Fruit fly (Drosophila melanogaster) whole organism, prepupa: ENCODE measurements around the gene CG10089.

Experiments used
- Blimp-1 ChIP-seq: fragments of 200-800 bp; sonication (Bioruptor generic); optimal IDR thresholded peaks from 3 replicates; lab custom pipeline; 2017; ENCODE audit warnings: missing biosample characterization, missing genetic modification characterization, mild to moderate bottlenecking, moderate library complexity, missing genetic modification reagents
- CG10631 ChIP-seq: fragments of 200-800 bp; sonication (Bioruptor generic); optimal IDR thresholded peaks from 2 replicates; lab custom pipeline; 2016; ENCODE audit warnings: missing biosample characterization, missing genetic modification characterization
- CG10669 ChIP-seq: fragments of 200-800 bp; sonication (Bioruptor generic); optimal IDR thresholded peaks from 3 replicates; lab custom pipeline; 2018; ENCODE audit warnings: missing biosample characterization, mild to moderate bottlenecking, missing genetic modification characterization, moderate library complexity
- CG11762 ChIP-seq: fragments of 200-800 bp; sonication (Bioruptor generic); optimal IDR thresholded peaks from 3 replicates; lab custom pipeline; 2016; ENCODE audit warnings: missing biosample characterization, missing genetic modification characterization; ENCODE audit not compliant: insufficient read depth
- CG34406 ChIP-seq: fragments of 200-800 bp; sonication (Bioruptor generic); optimal IDR thresholded peaks from 3 replicates; lab custom pipeline; 2016; ENCODE audit warnings: missing biosample characterization, missing genetic modification characterization
- CG4318 ChIP-seq: fragments of 200-800 bp; sonication (Bioruptor generic); optimal IDR thresholded peaks from 3 replicates; lab custom pipeline; 2017; ENCODE audit warnings: missing biosample characterization, mild to moderate bottlenecking, missing genetic modification characterization
- CG6792 ChIP-seq: fragments of 200-800 bp; sonication (Bioruptor generic); optimal IDR thresholded peaks from 3 replicates; lab custom pipeline; 2016; ENCODE audit warnings: missing biosample characterization, missing genetic modification characterization
- CG6854 ChIP-seq: fragments of 200-800 bp; sonication (Bioruptor generic); optimal IDR thresholded peaks from 2 replicates; lab custom pipeline; 2017; ENCODE audit warnings: missing biosample characterization, mild to moderate bottlenecking, missing genetic modification characterization
- CG8632 ChIP-seq: fragments of 200-800 bp; sonication (Bioruptor generic); optimal IDR thresholded peaks from 3 replicates; lab custom pipeline; 2016; ENCODE audit warnings: missing biosample characterization, missing genetic modification characterization
- Lpt ChIP-seq: fragments of 200-800 bp; sonication (Bioruptor generic); optimal IDR thresholded peaks from 3 replicates; lab custom pipeline; 2016; ENCODE audit warnings: missing biosample characterization, missing genetic modification characterization
- OdsH ChIP-seq: fragments of 200-800 bp; sonication (Bioruptor generic); optimal IDR thresholded peaks from 3 replicates; lab custom pipeline; 2016; ENCODE audit warnings: missing biosample characterization, missing genetic modification characterization
- eg ChIP-seq: fragments of 200-800 bp; sonication (Bioruptor generic); IDR thresholded peaks from 3 replicates; pipeline ENCODE4 v1.3.6; 2022; ENCODE audit warnings: missing biosample characterization, missing genetic modification characterization
- lz ChIP-seq: fragments of 200-800 bp; sonication (Bioruptor generic); optimal IDR thresholded peaks from 3 replicates; lab custom pipeline; 2016; ENCODE audit warnings: missing biosample characterization, missing genetic modification characterization
- salr ChIP-seq, 2 experiments: fragments of 200-800 bp; sonication (Bioruptor generic); optimal IDR thresholded peaks; 3 replicates each; lab custom pipeline; 2016 to 2018; ENCODE audit warnings: missing biosample characterization in 2 of 2, missing genetic modification characterization in 2 of 2, mild to moderate bottlenecking in 1 of 2

- TF ChIP-seq Lpt (no peak), CG34406 (no peak), OdsH (GFP tag; lab: Kevin White, UChicago) (no peak), CG6792 (GFP tag; lab: Kevin White, UChicago) (no peak), eg (GFP tag; lab: Robert Waterston, UW) (peak; percentile 23; the same call in 1 of the 3 replicates), CG11762 (no peak), lz (GFP tag; lab: Kevin White, UChicago) (no peak), Blimp-1 (GFP tag; lab: Kevin White, UChicago) (no peak), CG10631 (no peak), CG8632 (no peak), CG10669 (GFP tag; lab: Kevin White, UChicago) (no peak), salr (GFP tag; optimal IDR thresholded peaks at IDR 0.05; lab: Kevin White, UChicago) (no peak), CG4318 (GFP tag; lab: Kevin White, UChicago) (no peak), CG6854 (GFP tag; lab: Kevin White, UChicago) (peak; percentile 15)
Observed at dm6 chr3L:13477453-13478184, 3.0 kb upstream of the CG10089 start, which contains the start of gene stv.
